Worm (Caenorhabditis elegans): Measurements from ENCODE around the gene C30G7.4.

DNA sequence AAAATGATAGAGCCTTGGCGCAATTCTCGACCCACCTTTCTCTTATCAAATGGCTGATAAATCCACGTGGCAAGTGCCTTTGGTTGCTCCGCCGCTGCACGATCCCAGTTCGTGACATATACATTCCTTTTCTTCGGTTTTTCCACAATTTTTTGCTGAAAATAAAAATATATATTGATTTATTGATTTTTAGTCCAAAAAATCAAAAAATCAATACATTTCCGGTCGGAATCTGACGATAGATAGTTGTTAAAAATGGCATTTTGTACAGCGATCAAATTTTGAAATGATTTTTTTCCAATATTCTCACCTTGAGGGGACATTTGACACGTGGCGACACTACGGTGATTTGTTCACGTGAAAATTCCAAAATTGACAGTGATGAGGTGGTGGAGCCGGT lies 3.1 kb downstream of the C30G7.4 start:
- no peak for TF ChIP-seq ceh-34 (tag; optimal IDR thresholded peaks at IDR 0.05)
- TF ChIP-seq unc-86 (tag; optimal IDR thresholded peaks at IDR 0.05): no peak
- no peak for TF ChIP-seq ref-2 (tag; optimal IDR thresholded peaks at IDR 0.05)
- no peak for TF ChIP-seq ama-1 (optimal IDR thresholded peaks at IDR 0.05)
- TF ChIP-seq Y22D7AL.16 (tag; optimal IDR thresholded peaks at IDR 0.05): no peak
- no peak for TF ChIP-seq F13H6.1 (tag; optimal IDR thresholded peaks at IDR 0.05)
- TF ChIP-seq pag-3 (tag; optimal IDR thresholded peaks at IDR 0.05; ENCODE audit: borderline replicate concordance): no peak

All from whole organism, late embryonic.